Fruit fly (Drosophila melanogaster) whole organism, pupa: Measurements from ENCODE around the gene CG1542.

Experiments
- CG12605 ChIP-seq: fragments of 200-800 bp; sonication (Bioruptor generic); IDR thresholded peaks from 2 replicates; pipeline ENCODE4 v1.3.6; 2022; ENCODE audit warnings: missing biosample characterization, missing genetic modification characterization
- CG13204 ChIP-seq: fragments of 200-800 bp; sonication (Bioruptor generic); optimal IDR thresholded peaks from 2 replicates; lab custom pipeline; 2018; ENCODE audit warnings: missing biosample characterization, mild to moderate bottlenecking, missing genetic modification characterization, moderate library complexity
- CG15710 ChIP-seq: fragments of 200-800 bp; sonication (Bioruptor generic); optimal IDR thresholded peaks from 2 replicates; lab custom pipeline; 2018; ENCODE audit warnings: missing biosample characterization, mild to moderate bottlenecking, missing genetic modification characterization, moderate library complexity
- CG17806 ChIP-seq: fragments of 200-800 bp; sonication (Bioruptor generic); optimal IDR thresholded peaks from 2 replicates; lab custom pipeline; 2018; ENCODE audit warnings: missing biosample characterization, mild to moderate bottlenecking, missing genetic modification characterization, moderate library complexity
- CG32121 ChIP-seq: fragments of 200-800 bp; sonication (Bioruptor generic); IDR thresholded peaks from 2 replicates; pipeline ENCODE4 v1.3.6; 2022; ENCODE audit warnings: missing biosample characterization, missing genetic modification characterization
- CG34367 ChIP-seq: fragments of 200-800 bp; sonication (Bioruptor generic); optimal IDR thresholded peaks from 2 replicates; lab custom pipeline; 2018; ENCODE audit warnings: missing biosample characterization, mild to moderate bottlenecking, missing genetic modification characterization
- CG9948 ChIP-seq: fragments of 200-800 bp; sonication (Bioruptor generic); optimal IDR thresholded peaks from 2 replicates; lab custom pipeline; 2018; ENCODE audit warnings: missing biosample characterization, mild to moderate bottlenecking, missing genetic modification characterization, moderate library complexity
- Pif1B ChIP-seq: fragments of 200-800 bp; sonication (Bioruptor generic); optimal IDR thresholded peaks from 3 replicates; lab custom pipeline; 2016; ENCODE audit warnings: missing biosample characterization, missing genetic modification characterization
- Snoo ChIP-seq: fragments of 200-800 bp; sonication (Bioruptor generic); optimal IDR thresholded peaks from 3 replicates; lab custom pipeline; 2017; ENCODE audit warnings: missing biosample characterization, mild to moderate bottlenecking, missing genetic modification characterization, inconsistent platforms
- rn ChIP-seq: fragments of 200-800 bp; sonication (Bioruptor generic); IDR thresholded peaks from 2 replicates; pipeline ENCODE4 v1.3.6; 2022; ENCODE audit warnings: missing biosample characterization, missing genetic modification characterization

- TF ChIP-seq CG17806 (tag; lab: Kevin White, UChicago) (no peak), Pif1B (GFP tag; lab: Kevin White, UChicago) (no peak), CG9948 (tag; lab: Kevin White, UChicago) (no peak), Snoo (tag; lab: Kevin White, UChicago) (no peak), CG32121 (GFP tag; lab: Robert Waterston, UW) (no peak), CG34367 (tag; lab: Kevin White, UChicago) (no peak), CG13204 (GFP tag; lab: Kevin White, UChicago) (no peak), CG15710 (no peak), rn (no peak), CG12605 (no peak)
These were observed 11.0 kb downstream of the CG1542 start for dm6 chr3R:31223971-31224860.
